Worm (Caenorhabditis elegans) whole organism, L1 larva: Measurements from ENCODE around the gene F08F8.11.

Experiments used
- C04F5.9 ChIP-seq: sonication (generic microtip); optimal IDR thresholded peaks from 2 replicates; lab custom pipeline; 2016; ENCODE audit warnings: missing genetic modification characterization, missing compliant biosample characterization
- C16A3.4 ChIP-seq: fragments of 150-350 bp; optimal IDR thresholded peaks from 2 replicates; lab custom pipeline; 2014; ENCODE audit warnings: missing biosample characterization, missing genetic modification characterization
- C34B4.2 ChIP-seq: sonication (generic microtip); optimal IDR thresholded peaks from 2 replicates; lab custom pipeline; 2017; ENCODE audit warnings: mild to moderate bottlenecking, missing genetic modification characterization, missing compliant biosample characterization
- F16B12.6 ChIP-seq: fragments of 150-350 bp; optimal IDR thresholded peaks from 2 replicates; lab custom pipeline; 2014; ENCODE audit warnings: missing biosample characterization, missing genetic modification characterization
- Y116A8C.19 ChIP-seq: sonication (generic microtip); optimal IDR thresholded peaks from 2 replicates; lab custom pipeline; 2016; ENCODE audit warnings: missing compliant biosample characterization, missing genetic modification characterization, borderline replicate concordance
- aha-1 ChIP-seq: fragments of 150-350 bp; optimal IDR thresholded peaks from 2 replicates; lab custom pipeline; 2014; ENCODE audit warnings: missing biosample characterization, missing genetic modification characterization
- ama-1 ChIP-seq: fragments of 150-350 bp; optimal IDR thresholded peaks from 2 replicates; lab custom pipeline; 2014
- ceh-63 ChIP-seq: fragments of 200-800 bp; sonication (Bioruptor generic); optimal IDR thresholded peaks from 2 replicates; lab custom pipeline; 2018; ENCODE audit warnings: mild to moderate bottlenecking, missing genetic modification characterization, missing compliant biosample characterization
- ceh-8 ChIP-seq: fragments of 200-800 bp; sonication (Bioruptor generic); optimal IDR thresholded peaks from 2 replicates; lab custom pipeline; 2018; ENCODE audit warnings: mild to moderate bottlenecking, missing genetic modification characterization, moderate library complexity, missing compliant biosample characterization
- ceh-82 ChIP-seq, 3 experiments: fragments of 150-350 bp in 1 of 3; sonication (generic microtip) in 2 of 3; optimal IDR thresholded peaks; 2 replicates each; lab custom pipeline; 2014 to 2017; ENCODE audit warnings: missing biosample characterization in 3 of 3, missing genetic modification characterization in 3 of 3
- ceh-88 ChIP-seq: fragments of 200-800 bp; sonication (Bioruptor generic); IDR thresholded peaks from 2 replicates; pipeline ENCODE4 v1.3.6; 2022; ENCODE audit warnings: missing genetic modification characterization, missing compliant biosample characterization
- ces-1 ChIP-seq: fragments of 150-350 bp; optimal IDR thresholded peaks from 2 replicates; lab custom pipeline; 2014; ENCODE audit warnings: missing biosample characterization, missing genetic modification reagents, missing genetic modification characterization
- dpl-1 ChIP-seq, 3 experiments: fragments of 150-350 bp in 2 of 3; sonication (generic microtip) in 1 of 3; optimal IDR thresholded peaks; 2 replicates each; lab custom pipeline; 2014 to 2017; ENCODE audit warnings: missing biosample characterization in 3 of 3, missing genetic modification characterization in 3 of 3, missing genetic modification reagents in 3 of 3
- dsc-1 ChIP-seq: sonication (generic microtip); optimal IDR thresholded peaks from 2 replicates; lab custom pipeline; 2016; ENCODE audit warnings: mild to moderate bottlenecking, missing genetic modification characterization, missing compliant biosample characterization
- efl-1 ChIP-seq, 4 experiments: fragments of 150-350 bp; optimal IDR thresholded peaks in 3 of 4; peaks in 1 of 4; 1 replicate in 1 of 4; 2 replicates in 3 of 4; lab custom pipeline; 2014; ENCODE audit warnings: missing biosample characterization in 2 of 4, missing genetic modification characterization in 2 of 4, missing genetic modification reagents in 2 of 4
- egl-13 ChIP-seq: sonication (generic microtip); optimal IDR thresholded peaks from 2 replicates; lab custom pipeline; 2016; ENCODE audit warnings: missing genotype, missing genetic modification reagents, missing genetic modification characterization, missing compliant biosample characterization
- elt-2 ChIP-seq: sonication (generic microtip); optimal IDR thresholded peaks from 2 replicates; lab custom pipeline; 2016; ENCODE audit warnings: missing genetic modification characterization, mild to moderate bottlenecking, inconsistent platforms, missing compliant biosample characterization, missing genetic modification reagents
- elt-3 ChIP-seq, 6 experiments: fragments of 150-350 bp in 1 of 6; sonication (generic microtip); optimal IDR thresholded peaks; 2 replicates each; lab custom pipeline; 2017 to 2018; ENCODE audit warnings: missing biosample characterization in 6 of 6, missing genetic modification characterization in 6 of 6, inconsistent platforms in 1 of 6
- fkh-10 ChIP-seq: sonication (generic microtip); optimal IDR thresholded peaks from 2 replicates; lab custom pipeline; 2017; ENCODE audit warnings: missing biosample characterization, missing genetic modification reagents, missing genetic modification characterization
- fkh-4 ChIP-seq: sonication (generic microtip); optimal IDR thresholded peaks from 2 replicates; lab custom pipeline; 2016; ENCODE audit warnings: missing compliant biosample characterization, missing genetic modification characterization, borderline replicate concordance
- fkh-8 ChIP-seq: sonication (generic microtip); optimal IDR thresholded peaks from 2 replicates; lab custom pipeline; 2016; ENCODE audit warnings: mild to moderate bottlenecking, missing genetic modification characterization, missing compliant biosample characterization
- grh-1 ChIP-seq: fragments of 200-800 bp; sonication (Bioruptor generic); IDR thresholded peaks from 2 replicates; pipeline ENCODE4 v1.3.6; 2022; ENCODE audit warnings: missing genetic modification reagents, missing genetic modification characterization, missing compliant biosample characterization
- hlh-4 ChIP-seq: sonication (generic microtip); optimal IDR thresholded peaks from 2 replicates; lab custom pipeline; 2016; ENCODE audit warnings: mild to moderate bottlenecking, missing genetic modification characterization, missing compliant biosample characterization
- jun-1 ChIP-seq: fragments of 150-350 bp; optimal IDR thresholded peaks from 2 replicates; lab custom pipeline; 2014; ENCODE audit warnings: missing biosample characterization, missing genetic modification reagents, missing genetic modification characterization
- lin-14 ChIP-seq: fragments of 200-800 bp; sonication (Bioruptor generic); optimal IDR thresholded peaks from 2 replicates; lab custom pipeline; 2018; ENCODE audit warnings: mild to moderate bottlenecking, missing genetic modification characterization, moderate library complexity, missing compliant biosample characterization
- lin-15B ChIP-seq: fragments of 150-350 bp; sonication (generic microtip); optimal IDR thresholded peaks from 3 replicates; lab custom pipeline; 2014; ENCODE audit warnings: missing biosample characterization, missing genetic modification characterization
- lsy-2 ChIP-seq, 2 experiments: fragments of 150-350 bp; optimal IDR thresholded peaks; 2 replicates each; lab custom pipeline; 2014; ENCODE audit warnings: missing biosample characterization in 2 of 2, missing genetic modification characterization in 2 of 2
- mep-1 ChIP-seq: fragments of 150-350 bp; optimal IDR thresholded peaks from 2 replicates; lab custom pipeline; 2014; ENCODE audit warnings: missing biosample characterization, missing genetic modification characterization
- nhr-19 ChIP-seq: fragments of 200-800 bp; sonication (Bioruptor generic); conservative IDR thresholded peaks from 2 replicates; pipeline ENCODE4 v1.3.6; 2022; ENCODE audit warnings: missing genetic modification characterization, missing compliant biosample characterization
- nhr-20 ChIP-seq: sonication (generic microtip); optimal IDR thresholded peaks from 2 replicates; lab custom pipeline; 2016; ENCODE audit warnings: mild to moderate bottlenecking, missing genetic modification characterization, missing compliant biosample characterization
- nhr-28 ChIP-seq: fragments of 150-350 bp; optimal IDR thresholded peaks from 2 replicates; lab custom pipeline; 2014; ENCODE audit warnings: missing biosample characterization, missing genetic modification characterization
- nhr-71 ChIP-seq: sonication (generic microtip); optimal IDR thresholded peaks from 2 replicates; lab custom pipeline; 2016; ENCODE audit warnings: mild to moderate bottlenecking, missing genetic modification characterization, moderate library complexity, missing compliant biosample characterization
- nhr-76 ChIP-seq: sonication (generic microtip); optimal IDR thresholded peaks from 2 replicates; lab custom pipeline; 2017; ENCODE audit warnings: missing biosample characterization, missing genetic modification characterization
- nhr-77 ChIP-seq: fragments of 150-350 bp; optimal IDR thresholded peaks from 2 replicates; lab custom pipeline; 2014; ENCODE audit warnings: missing biosample characterization, missing genetic modification characterization
- nhr-84 ChIP-seq: sonication (generic microtip); optimal IDR thresholded peaks from 2 replicates; lab custom pipeline; 2017; ENCODE audit warnings: missing biosample characterization, missing genetic modification characterization
- nhr-90 ChIP-seq: sonication (generic microtip); optimal IDR thresholded peaks from 2 replicates; lab custom pipeline; 2016; ENCODE audit warnings: mild to moderate bottlenecking, missing genetic modification characterization, missing compliant biosample characterization; ENCODE audit not compliant: poor library complexity
- pax-3 ChIP-seq: fragments of 200-800 bp; sonication (Bioruptor generic); optimal IDR thresholded peaks from 2 replicates; lab custom pipeline; 2018; ENCODE audit warnings: mild to moderate bottlenecking, missing genetic modification characterization, moderate library complexity, missing compliant biosample characterization
- pqm-1 ChIP-seq: sonication (generic microtip); optimal IDR thresholded peaks from 3 replicates; lab custom pipeline; 2017; ENCODE audit warnings: missing biosample characterization, missing genetic modification characterization
- skn-1 ChIP-seq: fragments of 150-350 bp; optimal IDR thresholded peaks from 2 replicates; lab custom pipeline; 2014; ENCODE audit warnings: missing biosample characterization, missing genetic modification characterization
- snpc-4 ChIP-seq: fragments of 150-350 bp; optimal IDR thresholded peaks from 2 replicates; lab custom pipeline; 2014; ENCODE audit warnings: missing biosample characterization, missing genetic modification characterization
- sox-4 ChIP-seq: sonication (generic microtip); optimal IDR thresholded peaks from 2 replicates; lab custom pipeline; 2016; ENCODE audit warnings: missing genetic modification characterization, missing compliant biosample characterization
- sup-37 ChIP-seq: fragments of 200-800 bp; sonication (Bioruptor generic); optimal IDR thresholded peaks from 2 replicates; lab custom pipeline; 2018; ENCODE audit warnings: mild to moderate bottlenecking, missing genetic modification characterization, missing compliant biosample characterization
- tlp-1 ChIP-seq: fragments of 150-350 bp; optimal IDR thresholded peaks from 2 replicates; lab custom pipeline; 2014; ENCODE audit warnings: missing biosample characterization, missing genetic modification characterization
- unc-98 ChIP-seq: fragments of 200-800 bp; sonication (Bioruptor generic); IDR thresholded peaks from 2 replicates; pipeline ENCODE4 v1.3.6; 2022; ENCODE audit warnings: missing genetic modification characterization, missing compliant biosample characterization
- zag-1 ChIP-seq: fragments of 150-350 bp; optimal IDR thresholded peaks from 2 replicates; lab custom pipeline; 2014; ENCODE audit warnings: missing biosample characterization, missing genetic modification characterization
- ztf-11 ChIP-seq, 2 experiments: sonication (generic microtip); optimal IDR thresholded peaks; 2 replicates each; lab custom pipeline; 2016 to 2017; ENCODE audit warnings: missing genetic modification characterization in 2 of 2, missing biosample characterization in 1 of 2, missing compliant biosample characterization in 1 of 2

Gene F08F8.11

ce11 chrIII:7357356-7357755 is 8.3 kb upstream of the F08F8.11 start, which contains the start of gene F08F8.10 (continued):
- TF ChIP-seq C34B4.2 (tag; lab: Kevin White, UChicago) (no peak), dsc-1 (tag; lab: Kevin White, UChicago) (peak; percentile 5), unc-98 (GFP tag; lab: Robert Waterston, UW) (no peak), fkh-8 (tag; lab: Kevin White, UChicago) (no peak), ces-1 (GFP tag; lab: Kevin White, UChicago) (no peak), C16A3.4 (peak; percentile 24), lin-15B (no peak), mep-1 (peak; percentile 82), nhr-19 (GFP tag; lab: Robert Waterston, UW) (no peak), hlh-4 (tag; lab: Kevin White, UChicago) (no peak), ceh-82 (tag; optimal IDR thresholded peaks at IDR 0.05; lab: Kevin White, UChicago) (peak in 1 of 3 experiments; percentile 18), ama-1 (no peak), pax-3 (no peak), nhr-20 (tag; lab: Kevin White, UChicago) (peak; percentile 51), tlp-1 (tag; lab: Kevin White, UChicago) (no peak), sup-37 (GFP tag; lab: Kevin White, UChicago) (no peak), aha-1 (tag; lab: Kevin White, UChicago) (no peak), sox-4 (tag; lab: Kevin White, UChicago) (no peak), Y116A8C.19 (no peak), grh-1 (GFP tag; lab: Robert Waterston, UW) (no peak), skn-1 (no peak), elt-2 (tag; lab: Kevin White, UChicago) (no peak), nhr-76 (tag; lab: Kevin White, UChicago) (no peak), nhr-71 (tag; lab: Kevin White, UChicago) (peak; percentile 56), F16B12.6 (peak; percentile 92), elt-3 (tag; optimal IDR thresholded peaks at IDR 0.05; lab: Kevin White, UChicago) (peak in 1 of 6 experiments; percentile 1), nhr-84 (tag; lab: Kevin White, UChicago) (no peak), ceh-8 (GFP tag; lab: Kevin White, UChicago) (no peak), C04F5.9 (tag; lab: Kevin White, UChicago) (no peak), ztf-11 (tag; optimal IDR thresholded peaks at IDR 0.05; lab: Kevin White, UChicago) (no peak), pqm-1 (tag; lab: Kevin White, UChicago) (no peak), fkh-4 (tag; lab: Kevin White, UChicago) (no peak), lin-14 (GFP tag; lab: Kevin White, UChicago) (peak; percentile 52), zag-1 (tag; lab: Kevin White, UChicago) (no peak), fkh-10 (GFP tag; lab: Kevin White, UChicago) (no peak), dpl-1 (GFP tag; optimal IDR thresholded peaks at IDR 0.05; lab: Kevin White, UChicago) (peak; percentile 33 to 65 (median 47)), egl-13 (tag; lab: Kevin White, UChicago) (no peak), nhr-28 (no peak), ceh-63 (GFP tag; lab: Kevin White, UChicago) (no peak), ceh-88 (GFP tag; lab: Robert Waterston, UW) (no peak), efl-1 (optimal IDR thresholded peaks at IDR 0.05; lab: Kevin White, UChicago) (peak; percentile 52 to 64), efl-1 (GFP tag; optimal IDR thresholded peaks at IDR 0.05 in 1 of 2; lab: Kevin White, UChicago) (peak; percentile 63 to 96), nhr-90 (tag; lab: Kevin White, UChicago) (no peak), lsy-2 (tag; optimal IDR thresholded peaks at IDR 0.05; lab: Kevin White, UChicago) (peak; percentile 63 to 64), nhr-77 (tag; lab: Kevin White, UChicago) (no peak), jun-1 (no peak), snpc-4 (no peak)
